Worm (Caenorhabditis elegans) whole organism, L2 larva: ENCODE results near the gene F28E10.4.

Experiments used
- C34F6.9 ChIP-seq: fragments of 150-350 bp; optimal IDR thresholded peaks from 2 replicates; lab custom pipeline; 2014; ENCODE audit warnings: missing biosample characterization, missing genetic modification characterization
- R02D3.7 ChIP-seq: fragments of 150-350 bp; optimal IDR thresholded peaks from 2 replicates; lab custom pipeline; 2014; ENCODE audit warnings: missing biosample characterization, missing genetic modification characterization
- Y55F3AM.14 ChIP-seq: fragments of 200-800 bp; sonication (Bioruptor generic); optimal IDR thresholded peaks from 2 replicates; lab custom pipeline; 2018; ENCODE audit warnings: mild to moderate bottlenecking, missing genetic modification characterization, missing compliant biosample characterization
- ZK546.5 ChIP-seq: sonication (generic microtip); optimal IDR thresholded peaks from 2 replicates; lab custom pipeline; 2017; ENCODE audit warnings: missing biosample characterization, missing genetic modification characterization
- alr-1 ChIP-seq: fragments of 150-350 bp; optimal IDR thresholded peaks from 2 replicates; lab custom pipeline; 2014; ENCODE audit warnings: missing biosample characterization, missing genetic modification characterization
- ama-1 ChIP-seq: fragments of 150-350 bp; optimal IDR thresholded peaks from 2 replicates; lab custom pipeline; 2018; ENCODE audit warnings: inconsistent platforms
- blmp-1 ChIP-seq: sonication (generic microtip); optimal IDR thresholded peaks from 2 replicates; lab custom pipeline; 2017; ENCODE audit warnings: missing genetic modification characterization, mild to moderate bottlenecking, missing compliant biosample characterization, antibody characterized with exemption, moderate library complexity; ENCODE audit not compliant: insufficient read depth
- ceh-82 ChIP-seq: fragments of 150-350 bp; optimal IDR thresholded peaks from 2 replicates; lab custom pipeline; 2014; ENCODE audit warnings: missing biosample characterization, missing genetic modification characterization
- crh-2 ChIP-seq: sonication (generic microtip); optimal IDR thresholded peaks from 2 replicates; lab custom pipeline; 2017; ENCODE audit warnings: missing biosample characterization, missing genetic modification characterization
- dmd-4 ChIP-seq: sonication (generic microtip); optimal IDR thresholded peaks from 2 replicates; lab custom pipeline; 2017; ENCODE audit warnings: missing biosample characterization, missing genetic modification characterization
- elt-3 ChIP-seq: sonication (generic microtip); optimal IDR thresholded peaks from 2 replicates; lab custom pipeline; 2017; ENCODE audit warnings: missing biosample characterization, missing genetic modification characterization
- fos-1 ChIP-seq: fragments of 150-350 bp; optimal IDR thresholded peaks from 2 replicates; lab custom pipeline; 2014; ENCODE audit warnings: missing biosample characterization, missing genetic modification characterization
- lin-11 ChIP-seq: fragments of 150-350 bp; sonication (generic microtip); optimal IDR thresholded peaks from 2 replicates; lab custom pipeline; 2014; ENCODE audit warnings: missing biosample characterization, missing genetic modification characterization, inconsistent platforms, mixed read lengths
- lin-13 ChIP-seq: fragments of 150-350 bp; optimal IDR thresholded peaks from 2 replicates; lab custom pipeline; 2014; ENCODE audit warnings: missing biosample characterization, missing genetic modification reagents, missing genetic modification characterization
- lin-39 ChIP-seq: fragments of 150-350 bp; optimal IDR thresholded peaks from 2 replicates; lab custom pipeline; 2014; ENCODE audit warnings: missing biosample characterization, missing genetic modification reagents, missing genetic modification characterization
- lsy-2 ChIP-seq, 2 experiments: fragments of 150-350 bp in 1 of 2; sonication (generic microtip) in 1 of 2; optimal IDR thresholded peaks; 2 replicates each; lab custom pipeline; 2014 to 2017; ENCODE audit warnings: missing biosample characterization in 2 of 2, missing genetic modification characterization in 2 of 2
- mab-5 ChIP-seq: fragments of 150-350 bp; optimal IDR thresholded peaks from 2 replicates; lab custom pipeline; 2014; ENCODE audit warnings: missing biosample characterization, missing genetic modification characterization
- mbf-1 ChIP-seq: sonication (generic microtip); optimal IDR thresholded peaks from 2 replicates; lab custom pipeline; 2017; ENCODE audit warnings: missing biosample characterization, missing genetic modification characterization
- mdl-1 ChIP-seq, 2 experiments: fragments of 150-350 bp in 1 of 2; sonication (generic microtip) in 1 of 2; optimal IDR thresholded peaks; 2 replicates each; lab custom pipeline; 2017; ENCODE audit warnings: missing biosample characterization in 2 of 2, missing genetic modification characterization in 2 of 2
- nhr-10 ChIP-seq: sonication (generic microtip); optimal IDR thresholded peaks from 2 replicates; lab custom pipeline; 2017; ENCODE audit warnings: missing biosample characterization, missing genetic modification characterization
- nhr-11 ChIP-seq: fragments of 150-350 bp; optimal IDR thresholded peaks from 2 replicates; lab custom pipeline; 2014; ENCODE audit warnings: missing biosample characterization, missing genetic modification characterization
- nhr-12 ChIP-seq: fragments of 150-350 bp; optimal IDR thresholded peaks from 2 replicates; lab custom pipeline; 2014; ENCODE audit warnings: missing biosample characterization, missing genetic modification characterization
- nhr-129 ChIP-seq: fragments of 150-350 bp; optimal IDR thresholded peaks from 2 replicates; lab custom pipeline; 2014; ENCODE audit warnings: missing biosample characterization, missing genetic modification characterization
- nhr-21 ChIP-seq: fragments of 150-350 bp; optimal IDR thresholded peaks from 2 replicates; lab custom pipeline; 2014; ENCODE audit warnings: missing biosample characterization, missing genetic modification characterization
- nhr-23 ChIP-seq: fragments of 150-350 bp; optimal IDR thresholded peaks from 2 replicates; lab custom pipeline; 2014; ENCODE audit warnings: missing biosample characterization, missing genetic modification reagents, missing genetic modification characterization
- nhr-237 ChIP-seq: fragments of 150-350 bp; optimal IDR thresholded peaks from 2 replicates; lab custom pipeline; 2014; ENCODE audit warnings: missing biosample characterization, missing genetic modification characterization
- nhr-25 ChIP-seq: fragments of 150-350 bp; sonication (generic microtip); optimal IDR thresholded peaks from 3 replicates; lab custom pipeline; 2014; ENCODE audit warnings: missing biosample characterization, missing genetic modification characterization
- nhr-6 ChIP-seq: fragments of 150-350 bp; optimal IDR thresholded peaks from 2 replicates; lab custom pipeline; 2014; ENCODE audit warnings: missing biosample characterization, missing genetic modification characterization
- nhr-77 ChIP-seq: fragments of 150-350 bp; optimal IDR thresholded peaks from 2 replicates; lab custom pipeline; 2014; ENCODE audit warnings: missing biosample characterization, missing genetic modification characterization
- peb-1 ChIP-seq: fragments of 150-350 bp; optimal IDR thresholded peaks from 2 replicates; lab custom pipeline; 2014; ENCODE audit warnings: missing biosample characterization, missing genetic modification characterization
- sem-4 ChIP-seq: fragments of 150-350 bp; optimal IDR thresholded peaks from 2 replicates; lab custom pipeline; 2014; ENCODE audit warnings: missing biosample characterization, missing genetic modification reagents, missing genetic modification characterization
- skn-1 ChIP-seq: sonication (generic microtip); optimal IDR thresholded peaks from 2 replicates; lab custom pipeline; 2017; ENCODE audit warnings: missing biosample characterization, missing genetic modification characterization
- sma-9 ChIP-seq, 2 experiments: fragments of 150-350 bp in 1 of 2; sonication (generic microtip) in 1 of 2; optimal IDR thresholded peaks; 2 replicates each; lab custom pipeline; 2014 to 2016; ENCODE audit warnings: missing genetic modification characterization in 2 of 2, mild to moderate bottlenecking in 1 of 2, missing biosample characterization in 1 of 2, missing compliant biosample characterization in 1 of 2, missing genetic modification reagents in 1 of 2, moderate library complexity in 1 of 2
- unc-39 ChIP-seq: fragments of 150-350 bp; optimal IDR thresholded peaks from 2 replicates; lab custom pipeline; 2014; ENCODE audit warnings: missing biosample characterization, missing genetic modification characterization
- unc-55 ChIP-seq: fragments of 150-350 bp; sonication (generic microtip); optimal IDR thresholded peaks from 3 replicates; lab custom pipeline; 2014; ENCODE audit warnings: missing biosample characterization, missing genetic modification reagents, missing genetic modification characterization
- zag-1 ChIP-seq: fragments of 150-350 bp; optimal IDR thresholded peaks from 2 replicates; lab custom pipeline; 2014; ENCODE audit warnings: missing biosample characterization, missing genetic modification characterization
- ztf-1 ChIP-seq: fragments of 200-800 bp; sonication (Bioruptor generic); conservative IDR thresholded peaks from 2 replicates; pipeline ENCODE4 v1.3.6; 2022; ENCODE audit warnings: missing genetic modification characterization, missing compliant biosample characterization
- ztf-11 ChIP-seq: sonication (generic microtip); optimal IDR thresholded peaks from 2 replicates; lab custom pipeline; 2017; ENCODE audit warnings: missing biosample characterization, missing genetic modification characterization
- ztf-4 ChIP-seq: fragments of 150-350 bp; optimal IDR thresholded peaks from 2 replicates; lab custom pipeline; 2014; ENCODE audit warnings: missing biosample characterization, missing genetic modification characterization

F28E10.4 gene

ce11 chrIV:4587532-4587931 is 20.3 kb upstream of the F28E10.4 start:
- TF ChIP-seq ztf-4 (tag; lab: Kevin White, UChicago): no peak
- TF ChIP-seq nhr-23: no peak
- no peak for TF ChIP-seq mdl-1 (tag; optimal IDR thresholded peaks at IDR 0.05; lab: Kevin White, UChicago)
- no peak for TF ChIP-seq lin-13 (GFP tag; lab: Kevin White, UChicago)
- TF ChIP-seq nhr-237 (tag; lab: Kevin White, UChicago): no peak
- no peak for TF ChIP-seq ztf-1
- TF ChIP-seq blmp-1: no peak
- no peak for TF ChIP-seq alr-1 (tag; lab: Kevin White, UChicago)
- TF ChIP-seq unc-39 (tag; lab: Kevin White, UChicago): no peak
- TF ChIP-seq C34F6.9 (tag; lab: Kevin White, UChicago): no peak

- TF ChIP-seq nhr-6 (tag; lab: Kevin White, UChicago) (peak; percentile 6), lsy-2 (tag; optimal IDR thresholded peaks at IDR 0.05; lab: Kevin White, UChicago) (peak in 1 of 2 experiments; percentile 48), R02D3.7 (tag; lab: Kevin White, UChicago) (no peak), peb-1 (tag; lab: Kevin White, UChicago) (no peak), nhr-10 (no peak), C34F6.9 (tag; lab: Kevin White, UChicago) (peak; percentile 54), fos-1 (no peak), sma-9 (GFP tag; optimal IDR thresholded peaks at IDR 0.05; lab: Kevin White, UChicago) (peak; percentile 18), sma-9 (tag; optimal IDR thresholded peaks at IDR 0.05; lab: Kevin White, UChicago) (no peak), sem-4 (peak; percentile 76), mdl-1 (tag; optimal IDR thresholded peaks at IDR 0.05; lab: Kevin White, UChicago) (peak in 1 of 2 experiments; percentile 63), zag-1 (peak; percentile 53), nhr-129 (tag; lab: Kevin White, UChicago) (peak; percentile 58)
These were observed 18.7 kb upstream of the F28E10.4 start for ce11 chrIV:4585991-4586390.

DNA sequence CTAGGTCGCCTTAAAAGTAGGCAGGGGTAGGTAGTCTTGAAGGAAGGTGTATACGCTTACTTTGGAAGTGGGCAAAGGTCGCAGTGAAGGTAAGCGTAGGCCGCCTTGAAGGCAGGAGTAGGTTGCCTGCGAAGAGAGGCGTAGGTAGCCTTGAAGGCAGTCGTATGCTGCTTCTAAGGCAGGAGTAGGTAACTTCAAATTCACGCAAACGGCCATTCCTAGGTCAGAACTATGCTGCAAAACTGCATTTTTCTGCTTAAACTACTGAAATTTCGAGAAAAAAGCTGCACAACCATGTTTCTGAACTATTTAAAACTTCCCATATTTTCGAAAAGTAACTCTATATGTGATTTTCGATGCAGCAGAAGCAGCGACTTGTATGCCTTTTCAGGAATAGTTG is 12.2 kb upstream of the F28E10.4 start:
- no peak for TF ChIP-seq ama-1 (lab: Kevin White, UChicago)
- TF ChIP-seq lin-39 (tag; lab: Kevin White, UChicago): no peak
- no peak for TF ChIP-seq dmd-4
- TF ChIP-seq ceh-82 (tag; lab: Kevin White, UChicago): no peak
- no peak for TF ChIP-seq blmp-1
- no peak for TF ChIP-seq mbf-1
- TF ChIP-seq nhr-77: no peak
- TF ChIP-seq ztf-1: no peak
- TF ChIP-seq nhr-237 (tag; lab: Kevin White, UChicago): no peak
- no peak for TF ChIP-seq sem-4
- no peak for TF ChIP-seq nhr-6 (tag; lab: Kevin White, UChicago)
- no peak for TF ChIP-seq zag-1
- TF ChIP-seq ZK546.5 (tag; lab: Kevin White, UChicago): no peak
- no peak for TF ChIP-seq lsy-2 (tag; optimal IDR thresholded peaks at IDR 0.05; lab: Kevin White, UChicago)
- TF ChIP-seq elt-3 (tag; lab: Kevin White, UChicago): no peak
- TF ChIP-seq C34F6.9 (tag; lab: Kevin White, UChicago): no peak
- TF ChIP-seq mab-5 (tag; lab: Kevin White, UChicago): no peak
- TF ChIP-seq Y55F3AM.14 (GFP tag; lab: Kevin White, UChicago): no peak
- no peak for TF ChIP-seq fos-1

DNA sequence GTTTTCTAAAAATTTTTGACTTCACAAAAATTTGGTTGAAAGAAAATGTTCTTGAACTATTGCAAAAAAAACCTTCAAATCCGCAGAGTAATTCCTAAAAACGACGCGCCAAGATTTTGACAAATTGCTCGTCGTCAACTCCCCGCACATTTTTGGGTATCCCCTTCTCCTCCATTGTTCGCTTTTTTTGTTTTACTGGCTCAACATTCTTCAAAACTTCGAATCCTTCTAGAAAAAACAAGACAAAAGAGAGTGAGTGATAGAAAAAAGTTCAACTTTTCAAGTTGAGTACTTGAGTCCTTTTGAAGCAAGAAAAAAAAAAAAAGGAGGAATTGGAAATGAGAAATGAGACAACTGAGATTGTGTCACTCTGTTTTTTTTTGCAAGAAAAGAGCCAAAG is 9.6 kb upstream of the F28E10.4 start:
- TF ChIP-seq nhr-25 (tag; lab: Kevin White, UChicago) (no peak), nhr-11 (no peak), lin-11 (tag; lab: Kevin White, UChicago) (no peak), lsy-2 (tag; optimal IDR thresholded peaks at IDR 0.05; lab: Kevin White, UChicago) (peak in 1 of 2 experiments; percentile 4), nhr-6 (tag; lab: Kevin White, UChicago) (no peak), unc-39 (tag; lab: Kevin White, UChicago) (no peak), nhr-12 (tag; lab: Kevin White, UChicago) (no peak), sem-4 (no peak), nhr-21 (tag; lab: Kevin White, UChicago) (no peak), skn-1 (no peak), crh-2 (tag; lab: Kevin White, UChicago) (no peak), unc-55 (GFP tag; lab: Kevin White, UChicago) (peak; percentile 61), ztf-11 (no peak), ZK546.5 (tag; lab: Kevin White, UChicago) (no peak)
- TF ChIP-seq, all 48 proteins: peak for 2
